Worm (Caenorhabditis elegans) whole organism, young adult: ENCODE results near the gene ceh-83.

ENCODE experiments used
- lin-40 ChIP-seq: sonication (generic microtip); optimal IDR thresholded peaks from 2 replicates; lab custom pipeline; 2016; ENCODE audit warnings: missing genetic modification characterization, mild to moderate bottlenecking, missing compliant biosample characterization, missing genotype, missing genetic modification reagents
- rpc-1 ChIP-seq, 2 experiments: fragments of 150-350 bp in 1 of 2; sonication (generic microtip) in 1 of 2; optimal IDR thresholded peaks; 2 replicates each; lab custom pipeline; 2014 to 2018; ENCODE audit warnings: missing biosample characterization in 1 of 2, missing genetic modification characterization in 1 of 2, missing genetic modification reagents in 1 of 2, missing genotype in 1 of 2
- sdz-38 ChIP-seq: sonication (generic microtip); optimal IDR thresholded peaks from 2 replicates; lab custom pipeline; 2016; ENCODE audit warnings: missing genotype, missing genetic modification characterization, missing compliant biosample characterization
- unc-62 ChIP-seq: fragments of 150-350 bp; optimal IDR thresholded peaks from 2 replicates; lab custom pipeline; 2014; ENCODE audit warnings: missing biosample characterization, missing genetic modification reagents, missing genetic modification characterization
- zim-3 ChIP-seq: sonication (generic microtip); optimal IDR thresholded peaks from 2 replicates; lab custom pipeline; 2017; ENCODE audit warnings: mild to moderate bottlenecking, missing genetic modification characterization, moderate library complexity, missing compliant biosample characterization
- ztf-3 ChIP-seq: fragments of 200-800 bp; sonication (Bioruptor generic); optimal IDR thresholded peaks from 2 replicates; lab custom pipeline; 2018; ENCODE audit warnings: mild to moderate bottlenecking, missing genetic modification characterization, missing compliant biosample characterization

DNA sequence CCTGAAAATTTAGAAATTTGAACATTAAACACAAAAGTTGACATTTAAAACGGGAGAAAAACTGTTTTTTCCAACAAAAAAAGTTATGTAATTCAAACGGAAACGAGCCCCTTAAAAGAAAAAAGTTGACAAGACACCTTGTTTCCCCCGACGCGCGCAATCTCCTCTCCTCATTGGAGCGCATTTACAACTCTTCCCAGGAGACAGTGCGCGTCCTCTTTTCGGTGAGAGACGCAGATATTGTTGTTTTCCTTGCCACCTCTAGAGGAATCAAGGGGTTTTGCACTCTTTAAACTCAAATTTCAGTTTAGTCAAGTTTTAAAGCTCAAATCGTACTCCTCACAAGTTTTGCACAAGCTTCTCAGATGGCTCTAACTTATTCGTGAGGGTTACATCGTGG is 40.5 kb downstream of the ceh-83 start, which contains the start of gene F58E1.13:
- no peak for TF ChIP-seq unc-62
- TF ChIP-seq sdz-38 = no peak
- no peak for TF ChIP-seq ztf-3 (GFP tag; lab: Kevin White, UChicago)
- no peak for TF ChIP-seq lin-40 (tag; lab: Kevin White, UChicago)
- TF ChIP-seq rpc-1 (optimal IDR thresholded peaks at IDR 0.05; lab: Kevin White, UChicago) = no peak
- TF ChIP-seq rpc-1 (tag; optimal IDR thresholded peaks at IDR 0.05; lab: Kevin White, UChicago) = no peak
- no peak for TF ChIP-seq zim-3 (tag; lab: Kevin White, UChicago)
